Fruit fly (Drosophila melanogaster) whole organism, embryonic: ENCODE results near the gene mRpS10.

ENCODE experiments used
- Bgb ChIP-seq: fragments of 200-800 bp; sonication (Bioruptor generic); IDR thresholded peaks from 2 replicates; pipeline ENCODE4 v1.3.6; 2022; ENCODE audit warnings: missing biosample characterization, missing genetic modification characterization; ENCODE audit not compliant: partially characterized antibody
- Bteb2 ChIP-seq: fragments of 200-800 bp; sonication (Bioruptor generic); optimal IDR thresholded peaks from 2 replicates; lab custom pipeline; 2016; ENCODE audit warnings: missing biosample characterization, missing genetic modification characterization
- CG11504 ChIP-seq: fragments of 200-800 bp; sonication (Bioruptor generic); optimal IDR thresholded peaks from 3 replicates; lab custom pipeline; 2019; ENCODE audit warnings: missing biosample characterization, mild to moderate bottlenecking, missing genetic modification characterization, moderate library complexity
- CG11560 ChIP-seq: fragments of 200-800 bp; sonication (Bioruptor generic); IDR thresholded peaks from 3 replicates; pipeline ENCODE4 v1.3.6; 2022; ENCODE audit warnings: missing biosample characterization, missing genetic modification characterization
- CG12155 ChIP-seq: fragments of 200-800 bp; sonication (Bioruptor generic); optimal IDR thresholded peaks from 3 replicates; lab custom pipeline; 2016; ENCODE audit warnings: missing biosample characterization, missing genetic modification characterization
- CG12659 ChIP-seq: fragments of 200-800 bp; sonication (Bioruptor generic); optimal IDR thresholded peaks from 3 replicates; lab custom pipeline; 2017; ENCODE audit warnings: mild to moderate bottlenecking, missing biosample characterization, missing genetic modification reagents, missing genetic modification characterization
- CG13123 ChIP-seq: fragments of 200-800 bp; sonication (Bioruptor generic); optimal IDR thresholded peaks from 2 replicates; lab custom pipeline; 2016; ENCODE audit warnings: missing biosample characterization, missing genetic modification characterization
- CG13424 ChIP-seq: fragments of 200-800 bp; sonication (Bioruptor generic); optimal IDR thresholded peaks from 2 replicates; lab custom pipeline; 2019; ENCODE audit warnings: missing biosample characterization, mild to moderate bottlenecking, missing genetic modification characterization, moderate library complexity
- CG14710 ChIP-seq: fragments of 200-800 bp; sonication (Bioruptor generic); optimal IDR thresholded peaks from 3 replicates; lab custom pipeline; 2019; ENCODE audit warnings: missing biosample characterization, mild to moderate bottlenecking, missing genetic modification characterization, moderate library complexity
- CG15601 ChIP-seq: fragments of 200-800 bp; sonication (Bioruptor generic); optimal IDR thresholded peaks from 3 replicates; lab custom pipeline; 2019; ENCODE audit warnings: missing biosample characterization, mild to moderate bottlenecking, missing genetic modification characterization, moderate library complexity
- CG16813 ChIP-seq: fragments of 200-800 bp; sonication (Bioruptor generic); IDR thresholded peaks from 3 replicates; pipeline ENCODE4 v1.3.6; 2022; ENCODE audit warnings: missing biosample characterization, missing genetic modification characterization; ENCODE audit not compliant: partially characterized antibody
- CG30403 ChIP-seq: fragments of 200-800 bp; sonication (Bioruptor generic); optimal IDR thresholded peaks from 3 replicates; lab custom pipeline; 2016; ENCODE audit warnings: missing biosample characterization, missing genetic modification characterization
- CG3726 ChIP-seq: fragments of 200-800 bp; sonication (Bioruptor generic); IDR thresholded peaks from 3 replicates; pipeline ENCODE4, ENCODE4 v1.3.6; 2022; ENCODE audit warnings: missing biosample characterization, missing genetic modification characterization
- CG5953 ChIP-seq: fragments of 200-800 bp; sonication (Bioruptor generic); IDR thresholded peaks from 2 replicates; pipeline ENCODE4 v1.3.6; 2022; ENCODE audit warnings: missing biosample characterization, missing genetic modification characterization
- CG6683 ChIP-seq: fragments of 200-800 bp; sonication (Bioruptor generic); optimal IDR thresholded peaks from 2 replicates; lab custom pipeline; 2017; ENCODE audit warnings: missing biosample characterization, mild to moderate bottlenecking, missing genetic modification characterization, missing genetic modification reagents
- CG6791 ChIP-seq: fragments of 200-800 bp; sonication (Bioruptor generic); IDR thresholded peaks from 3 replicates; pipeline ENCODE4 v1.3.6; 2022; ENCODE audit warnings: missing biosample characterization, missing genetic modification characterization; ENCODE audit not compliant: partially characterized antibody
- CG9797 ChIP-seq: fragments of 200-800 bp; sonication (Bioruptor generic); optimal IDR thresholded peaks from 3 replicates; lab custom pipeline; 2018; ENCODE audit warnings: missing biosample characterization, mild to moderate bottlenecking, missing genetic modification characterization
- CrebB ChIP-seq: fragments of 200-800 bp; sonication (Bioruptor generic); optimal IDR thresholded peaks from 3 replicates; lab custom pipeline; 2018; ENCODE audit warnings: missing biosample characterization, mild to moderate bottlenecking, missing genetic modification characterization
- Doc3 ChIP-seq: fragments of 200-800 bp; sonication (Bioruptor generic); IDR thresholded peaks from 3 replicates; pipeline ENCODE4 v1.3.6; 2022; ENCODE audit warnings: missing biosample characterization, missing genetic modification characterization; ENCODE audit not compliant: partially characterized antibody
- Gug ChIP-seq: fragments of 200-800 bp; sonication (Bioruptor generic); IDR thresholded peaks from 4 replicates; pipeline ENCODE4 v1.3.6; 2022; ENCODE audit warnings: missing biosample characterization, missing genetic modification characterization
- Hr51 ChIP-seq, 2 experiments: fragments of 200-800 bp; sonication (Bioruptor generic); optimal IDR thresholded peaks; 2 replicates in 1 of 2; 3 replicates in 1 of 2; lab custom pipeline; 2016 to 2018; ENCODE audit warnings: missing biosample characterization in 2 of 2, missing genetic modification characterization in 2 of 2, mild to moderate bottlenecking in 1 of 2, moderate library complexity in 1 of 2
- Nf-YC ChIP-seq: fragments of 200-800 bp; optimal IDR thresholded peaks from 3 replicates; lab custom pipeline; 2019; ENCODE audit warnings: missing biosample characterization, mild to moderate bottlenecking, missing genetic modification characterization, moderate library complexity
- Optix ChIP-seq: fragments of 200-800 bp; sonication (Bioruptor generic); IDR thresholded peaks from 3 replicates; pipeline ENCODE4 v1.3.6; 2022; ENCODE audit warnings: missing biosample characterization, missing genetic modification characterization
- Pdp1 ChIP-seq, 2 experiments: fragments of 200-800 bp; sonication (Bioruptor generic); optimal IDR thresholded peaks; 3 replicates each; lab custom pipeline; 2016; ENCODE audit warnings: missing biosample characterization in 2 of 2, missing genetic modification characterization in 2 of 2, mild to moderate bottlenecking in 1 of 2, moderate library complexity in 1 of 2
- Ravus ChIP-seq: fragments of 200-800 bp; sonication (Bioruptor generic); IDR thresholded peaks from 2 replicates; pipeline ENCODE4 v1.3.6; 2022; ENCODE audit warnings: missing biosample characterization, missing genetic modification characterization
- Sry-δ ChIP-seq: fragments of 200-800 bp; sonication (Bioruptor generic); optimal IDR thresholded peaks from 2 replicates; lab custom pipeline; 2016; ENCODE audit warnings: missing biosample characterization, missing genetic modification characterization
- amos ChIP-seq: fragments of 200-800 bp; sonication (Bioruptor generic); IDR thresholded peaks from 2 replicates; pipeline ENCODE4 v1.3.6; 2022; ENCODE audit warnings: missing biosample characterization, missing genetic modification characterization; ENCODE audit not compliant: partially characterized antibody
- ci ChIP-seq: fragments of 200-800 bp; sonication (Bioruptor generic); IDR thresholded peaks from 3 replicates; pipeline ENCODE4 v1.3.6; 2022; ENCODE audit warnings: missing biosample characterization, missing genetic modification characterization
- crp ChIP-seq, 2 experiments: fragments of 200-800 bp; sonication (Bioruptor generic); optimal IDR thresholded peaks; 2 replicates in 1 of 2; 3 replicates in 1 of 2; lab custom pipeline; 2017; ENCODE audit warnings: missing biosample characterization in 2 of 2, missing genetic modification characterization in 2 of 2, mild to moderate bottlenecking in 1 of 2, moderate library complexity in 1 of 2
- dati ChIP-seq: fragments of 200-800 bp; sonication (Bioruptor generic); IDR thresholded peaks from 2 replicates; pipeline ENCODE4 v1.3.6; 2022; ENCODE audit warnings: missing biosample characterization, missing genetic modification characterization
- dmrt99B ChIP-seq: fragments of 200-800 bp; sonication (Bioruptor generic); optimal IDR thresholded peaks from 2 replicates; lab custom pipeline; 2018; ENCODE audit warnings: missing biosample characterization, mild to moderate bottlenecking, missing genetic modification characterization, moderate library complexity
- dpn ChIP-seq, 2 experiments: fragments of 200-800 bp; sonication (Bioruptor generic); optimal IDR thresholded peaks; 3 replicates each; lab custom pipeline; 2016; ENCODE audit warnings: missing biosample characterization in 2 of 2, missing genetic modification characterization in 2 of 2
- ftz-f1 ChIP-seq: fragments of 200-800 bp; sonication (Bioruptor generic); optimal IDR thresholded peaks from 2 replicates; lab custom pipeline; 2016; ENCODE audit warnings: missing biosample characterization, missing genetic modification characterization
- gro ChIP-seq: fragments of 200-800 bp; sonication (Bioruptor generic); optimal IDR thresholded peaks from 2 replicates; lab custom pipeline; 2016; ENCODE audit warnings: missing biosample characterization, missing genetic modification characterization
- hbn ChIP-seq: fragments of 200-800 bp; sonication (Bioruptor generic); IDR thresholded peaks from 2 replicates; pipeline ENCODE4 v1.3.6; 2022; ENCODE audit warnings: missing biosample characterization, missing genetic modification characterization; ENCODE audit not compliant: partially characterized antibody
- inv ChIP-seq: fragments of 200-800 bp; sonication (Bioruptor generic); IDR thresholded peaks from 2 replicates; pipeline ENCODE4 v1.3.6; 2022; ENCODE audit warnings: missing biosample characterization, missing genetic modification characterization; ENCODE audit not compliant: partially characterized antibody
- jumu ChIP-seq: fragments of 200-800 bp; sonication (Bioruptor generic); optimal IDR thresholded peaks from 3 replicates; lab custom pipeline; 2016; ENCODE audit warnings: missing biosample characterization, missing genetic modification characterization
- ken ChIP-seq: fragments of 200-800 bp; sonication (Bioruptor generic); IDR thresholded peaks from 3 replicates; pipeline ENCODE4 v1.3.6; 2022; ENCODE audit warnings: missing biosample characterization, missing genetic modification characterization
- lbe ChIP-seq: fragments of 200-800 bp; sonication (Bioruptor generic); optimal IDR thresholded peaks from 2 replicates; lab custom pipeline; 2016; ENCODE audit warnings: missing biosample characterization, mild to moderate bottlenecking, missing genetic modification characterization
- nerfin-2 ChIP-seq: fragments of 200-800 bp; sonication (Bioruptor generic); IDR thresholded peaks from 2 replicates; pipeline ENCODE4 v1.3.6; 2022; ENCODE audit warnings: missing biosample characterization, missing genetic modification characterization; ENCODE audit not compliant: partially characterized antibody
- seq ChIP-seq: fragments of 200-800 bp; sonication (Bioruptor generic); IDR thresholded peaks from 2 replicates; pipeline ENCODE4 v1.3.6; 2022; ENCODE audit warnings: missing biosample characterization, missing genetic modification characterization
- sim ChIP-seq: fragments of 200-800 bp; sonication (Bioruptor generic); IDR thresholded peaks from 2 replicates; pipeline ENCODE4 v1.3.6; 2022; ENCODE audit warnings: missing biosample characterization, missing genetic modification characterization
- sr ChIP-seq: fragments of 200-800 bp; sonication (Bioruptor generic); IDR thresholded peaks from 3 replicates; pipeline ENCODE4 v1.3.6; 2022; ENCODE audit warnings: missing biosample characterization, missing genetic modification characterization
- stwl ChIP-seq: fragments of 200-800 bp; sonication (Bioruptor generic); optimal IDR thresholded peaks from 3 replicates; lab custom pipeline; 2018; ENCODE audit warnings: missing biosample characterization, mild to moderate bottlenecking, missing genetic modification characterization, moderate library complexity
- tgo ChIP-seq: fragments of 200-800 bp; sonication (Bioruptor generic); IDR thresholded peaks from 3 replicates; pipeline ENCODE4 v1.3.6; 2022; ENCODE audit warnings: missing biosample characterization, missing genetic modification characterization
- wor ChIP-seq: fragments of 200-800 bp; sonication (Bioruptor generic); IDR thresholded peaks from 2 replicates; pipeline ENCODE4 v1.3.6; 2022; ENCODE audit warnings: missing biosample characterization, missing genetic modification characterization
- z ChIP-seq: fragments of 200-800 bp; sonication (Bioruptor generic); IDR thresholded peaks from 3 replicates; pipeline ENCODE4 v1.3.6; 2022; ENCODE audit warnings: missing biosample characterization, missing genetic modification characterization
- zf30C ChIP-seq: fragments of 200-800 bp; sonication (Bioruptor generic); optimal IDR thresholded peaks from 3 replicates; lab custom pipeline; 2018; ENCODE audit warnings: missing biosample characterization, mild to moderate bottlenecking, missing genetic modification characterization
- zfh1 ChIP-seq: fragments of 200-800 bp; sonication (Bioruptor generic); IDR thresholded peaks from 3 replicates; pipeline ENCODE4 v1.3.6; 2022; ENCODE audit warnings: missing biosample characterization, missing genetic modification characterization
- zfh2 ChIP-seq: fragments of 200-800 bp; sonication (Bioruptor generic); optimal IDR thresholded peaks from 2 replicates; lab custom pipeline; 2016; ENCODE audit warnings: missing biosample characterization, missing genetic modification characterization

The mRpS10 gene

dm6 chr3R:15225279-15225730 lies 4.2 kb upstream of the mRpS10 start, which contains the start of the genes CG31344 and Caf1-55 (continued):
- TF ChIP-seq CG5953 (GFP tag; lab: Robert Waterston, UW) (no peak), dpn (GFP tag; optimal IDR thresholded peaks at IDR 0.05; lab: Kevin White, UChicago) (peak in 1 of 2 experiments; percentile 32), CG16813 (peak; percentile 71), CG13123 (no peak), tgo (no peak), stwl (tag; lab: Kevin White, UChicago) (peak; percentile 69), sim (GFP tag; lab: Robert Waterston, UW) (no peak), CG9797 (peak; percentile 91), Ravus (GFP tag; lab: Robert Waterston, UW) (no peak), Bteb2 (peak; percentile 8), CG30403 (GFP tag; lab: Kevin White, UChicago) (peak; percentile 18), lbe (peak; percentile 55), amos (peak; percentile 78), CG12659 (GFP tag; lab: Kevin White, UChicago) (peak; percentile 74), CG14710 (peak; percentile 51), hbn (GFP tag; lab: Robert Waterston, UW) (peak; percentile 79), CrebB (tag; lab: Kevin White, UChicago) (peak; percentile 2), ftz-f1 (GFP tag; lab: Kevin White, UChicago) (no peak), CG3726 (no peak), seq (GFP tag; lab: Robert Waterston, UW) (no peak), dati (GFP tag; lab: Robert Waterston, UW) (no peak), z (no peak), Doc3 (GFP tag; lab: Robert Waterston, UW) (peak; percentile 68; the same call in 2 of the 3 replicates), inv (GFP tag; lab: Robert Waterston, UW) (peak; percentile 58; the same call in 1 of the 2 replicates), ken (GFP tag; lab: Robert Waterston, UW) (peak; percentile 16; the same call in 1 of the 3 replicates), CG11560 (tag; lab: Robert Waterston, UW) (peak; percentile 91), Pdp1 (GFP tag; optimal IDR thresholded peaks at IDR 0.05; lab: Kevin White, UChicago) (peak in 1 of 2 experiments; percentile 60), CG13424 (tag; lab: Kevin White, UChicago) (no peak), Gug (GFP tag; lab: Robert Waterston, UW) (no peak), CG6791 (peak; percentile 88), nerfin-2 (GFP tag; lab: Robert Waterston, UW) (peak; percentile 83), jumu (GFP tag; lab: Kevin White, UChicago) (peak; percentile 9), sr (no peak), Optix (no peak), CG6683 (GFP tag; lab: Kevin White, UChicago) (no peak), CG15601 (tag; lab: Kevin White, UChicago) (peak; percentile 32), wor (GFP tag; lab: Robert Waterston, UW) (no peak), CG12155 (peak; percentile 12), gro (peak; percentile 26), Hr51 (GFP tag; optimal IDR thresholded peaks at IDR 0.05; lab: Kevin White, UChicago) (no peak), zf30C (GFP tag; lab: Kevin White, UChicago) (no peak), Bgb (GFP tag; lab: Robert Waterston, UW) (peak; percentile 87), crp (GFP tag; optimal IDR thresholded peaks at IDR 0.05; lab: Kevin White, UChicago) (peak in 1 of 2 experiments; percentile 40), dmrt99B (tag; lab: Kevin White, UChicago) (no peak), CG11504 (tag; lab: Kevin White, UChicago) (no peak), Nf-YC (tag; lab: Kevin White, UChicago) (peak; percentile 9), zfh1 (GFP tag; lab: Robert Waterston, UW) (no peak), zfh2 (GFP tag; lab: Kevin White, UChicago) (peak; percentile 35), Sry-δ (GFP tag; lab: Kevin White, UChicago) (peak; percentile 97), ci (GFP tag; lab: Robert Waterston, UW) (peak; percentile 17; the same call in 1 of the 3 replicates)
